Fruit fly (Drosophila melanogaster): ENCODE data around the gene CG34028.
A peak's percentile ranks its signal among the peaks of the same experiment; 100 is the strongest.

Gene CG34028

DNA sequence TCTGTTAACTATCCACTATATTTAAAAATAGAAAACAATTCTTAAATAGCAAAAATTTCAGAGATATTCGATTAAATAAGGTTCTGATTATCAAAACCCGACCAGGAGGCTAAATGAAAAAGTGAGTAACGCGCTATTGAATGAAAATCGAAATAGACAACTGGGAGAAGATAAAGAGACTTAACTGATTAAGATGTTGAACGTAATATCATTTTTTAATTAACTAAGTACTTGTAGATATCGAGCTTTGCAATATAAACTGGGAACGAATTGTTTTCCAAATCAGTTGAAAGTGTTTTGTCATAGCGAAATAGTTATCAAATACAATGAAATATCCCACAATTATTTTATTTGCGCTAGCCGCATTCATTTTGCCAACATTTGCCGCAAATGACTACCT, 22.2 kb downstream of the CG34028 start, which contains the start of gene CG34026:
TSS of gene CG34026 (plus strand) at position 301 of the 400 bp plus-strand sequence.
- TF ChIP-seq ey (GFP tag; optimal IDR thresholded peaks at IDR 0.05) (no peak), Hnf4 (GFP tag; optimal IDR thresholded peaks at IDR 0.05) (no peak), Myc (optimal IDR thresholded peaks at IDR 0.05) (no peak), sv (GFP tag; optimal IDR thresholded peaks at IDR 0.05) (no peak), Mio (GFP tag; optimal IDR thresholded peaks at IDR 0.05) (no peak), Hr78 (GFP tag; optimal IDR thresholded peaks at IDR 0.05) (no peak), N (GFP tag; optimal IDR thresholded peaks at IDR 0.05) (no peak), lola (GFP tag; optimal IDR thresholded peaks at IDR 0.05) (no peak), dsf (GFP tag; optimal IDR thresholded peaks at IDR 0.05; ENCODE audit: borderline replicate concordance) (no peak), rgr (GFP tag; optimal IDR thresholded peaks at IDR 0.05) (no peak), dl (GFP tag; optimal IDR thresholded peaks at IDR 0.05; ENCODE audit: insufficient read depth in 1 of 2, partially characterized antibody in 2 of 2) (no peak), Jra (GFP tag; optimal IDR thresholded peaks at IDR 0.05) (no peak), OdsH (GFP tag; optimal IDR thresholded peaks at IDR 0.05) (no peak), sage (GFP tag; optimal IDR thresholded peaks at IDR 0.05) (no peak), tai (GFP tag; optimal IDR thresholded peaks at IDR 0.05) (no peak)

DNA sequence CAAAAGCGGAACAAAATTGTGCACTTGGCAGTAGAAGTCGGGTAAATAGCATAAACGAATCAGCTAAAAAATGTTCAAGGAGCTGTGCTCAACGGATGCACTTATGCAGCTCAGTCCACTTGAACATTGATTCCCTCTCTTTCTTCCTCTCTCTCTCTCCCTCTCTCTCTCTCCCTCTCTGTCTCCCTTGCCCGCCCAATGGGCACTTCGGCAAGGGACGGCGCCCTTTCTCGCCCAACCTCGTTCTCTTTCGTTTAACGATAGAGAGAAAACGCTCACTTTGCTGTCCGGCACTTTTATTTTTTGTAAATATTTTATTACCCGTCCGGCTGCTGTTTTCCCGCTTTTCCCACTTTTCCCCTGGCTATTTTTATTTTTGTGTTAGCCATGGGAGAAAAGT, 33.1 kb downstream of the CG34028 start:
- TF ChIP-seq psq (GFP tag; optimal IDR thresholded peaks at IDR 0.05) = no peak

DNA sequence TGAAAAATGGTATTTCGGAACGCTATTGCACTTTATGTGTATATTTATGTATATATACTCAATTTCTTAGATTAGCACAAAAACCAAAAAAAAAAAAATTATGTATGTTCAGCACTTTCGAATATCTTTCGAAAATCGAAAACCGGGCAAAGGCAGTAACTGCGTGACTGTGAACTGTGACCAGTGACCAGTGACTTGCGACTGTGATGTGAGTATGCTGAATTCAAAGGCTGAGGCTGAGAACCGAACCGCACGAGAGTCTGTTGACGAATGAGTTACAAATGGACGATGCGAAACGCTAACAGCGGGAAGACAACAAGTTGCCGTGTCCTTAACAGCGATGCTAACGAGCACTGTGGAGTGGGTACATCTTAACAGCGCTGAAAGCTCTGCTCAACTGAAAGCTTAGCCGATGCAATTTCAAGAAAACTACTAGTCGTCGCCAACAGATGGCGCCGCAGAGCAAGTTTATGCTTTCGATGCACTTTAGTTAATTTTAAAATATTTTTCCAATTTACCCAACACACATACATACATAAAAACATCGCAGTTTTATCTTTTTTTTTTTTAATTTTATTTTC, 39.3 kb downstream of the CG34028 start, which contains the start of gene CG32700:
TSS of gene CG32700 (minus strand) at position 274 of the 581 bp plus-strand sequence.
- TF ChIP-seq Dfd (GFP tag; optimal IDR thresholded peaks at IDR 0.05) (no peak), Mio (GFP tag; optimal IDR thresholded peaks at IDR 0.05) (no peak), CG9705 (GFP tag; optimal IDR thresholded peaks at IDR 0.05) (no peak), pan (optimal IDR thresholded peaks at IDR 0.05) (no peak), N (GFP tag; optimal IDR thresholded peaks at IDR 0.05) (no peak), Hr78 (GFP tag; optimal IDR thresholded peaks at IDR 0.05) (no peak), brk (GFP tag; optimal IDR thresholded peaks at IDR 0.05) (peak; percentile 22), tai (GFP tag; optimal IDR thresholded peaks at IDR 0.05) (no peak), Hr83 (GFP tag; optimal IDR thresholded peaks at IDR 0.05; ENCODE audit: poor library complexity, severe bottlenecking) (peak; percentile 14)

DNA sequence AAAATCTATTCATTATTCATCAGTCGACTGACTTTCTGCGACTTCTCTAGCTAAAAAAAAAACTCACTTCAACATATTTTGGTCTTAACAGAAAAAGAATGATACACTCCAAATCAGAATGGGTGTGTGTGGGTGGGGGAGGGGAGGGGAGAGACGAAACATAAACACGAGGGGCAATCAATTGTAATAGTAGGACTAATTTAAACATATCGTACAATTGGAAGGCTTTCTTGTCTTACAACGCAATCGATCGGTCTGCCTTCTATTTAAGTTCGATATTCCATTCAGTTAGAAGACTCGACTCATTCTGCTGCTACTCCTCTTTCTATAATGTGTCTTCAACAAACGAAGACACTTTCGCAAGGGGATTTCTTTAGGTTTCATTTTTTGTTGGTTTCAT, 39.9 kb downstream of the CG34028 start:
- TF ChIP-seq foxo (GFP tag; optimal IDR thresholded peaks at IDR 0.05) (no peak), GATAd (GFP tag; optimal IDR thresholded peaks at IDR 0.05) (no peak), dsf (GFP tag; optimal IDR thresholded peaks at IDR 0.05; ENCODE audit: borderline replicate concordance) (no peak), OdsH (GFP tag; optimal IDR thresholded peaks at IDR 0.05) (no peak), CG32264 (GFP tag; optimal IDR thresholded peaks at IDR 0.05) (no peak), Myc (optimal IDR thresholded peaks at IDR 0.05) (no peak), Vsx2 (GFP tag; optimal IDR thresholded peaks at IDR 0.05; ENCODE audit: partially characterized antibody) (no peak), brk (GFP tag; optimal IDR thresholded peaks at IDR 0.05) (no peak), Hnf4 (GFP tag; optimal IDR thresholded peaks at IDR 0.05) (no peak), Hr78 (GFP tag; optimal IDR thresholded peaks at IDR 0.05) (no peak), CrebA (GFP tag; optimal IDR thresholded peaks at IDR 0.05; ENCODE audit: borderline replicate concordance) (no peak), fru (GFP tag; optimal IDR thresholded peaks at IDR 0.05) (no peak), br (GFP tag; optimal IDR thresholded peaks at IDR 0.05) (no peak)

DNA sequence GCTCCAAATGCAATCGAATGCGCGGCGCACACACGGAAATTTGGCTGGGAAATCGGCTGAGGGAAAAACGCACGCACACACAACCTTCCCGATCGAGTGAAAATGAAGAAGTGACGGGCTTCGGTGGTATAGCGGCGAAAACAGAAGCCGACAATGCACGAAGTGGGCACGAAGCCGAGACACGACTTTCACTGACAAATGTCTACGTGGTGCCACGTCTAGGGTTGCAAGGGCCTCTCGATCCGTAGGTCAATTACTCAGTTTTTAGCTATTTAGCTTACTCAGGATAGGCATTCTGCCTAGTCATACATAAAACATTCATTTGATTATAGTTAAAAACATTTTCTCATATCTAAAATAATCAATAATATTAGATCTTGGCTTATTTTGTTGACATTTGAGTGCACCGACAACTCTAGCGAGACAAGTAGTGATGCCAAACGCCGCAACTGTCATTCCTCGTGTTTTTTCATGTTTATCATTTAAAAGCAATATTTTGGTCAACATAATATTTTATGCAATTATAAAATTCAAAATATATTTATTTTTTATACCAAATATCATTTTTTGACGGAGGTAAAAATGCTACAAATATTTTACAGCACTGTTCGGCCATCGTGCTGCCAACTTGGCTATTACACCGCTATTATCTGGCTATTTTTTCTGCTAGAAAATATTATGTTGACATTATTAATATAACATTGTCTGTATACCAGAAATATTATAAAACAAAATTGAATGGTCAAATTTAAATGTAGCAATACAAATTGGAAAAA, 42.4 kb downstream of the CG34028 start:
- TF ChIP-seq Vsx2 (GFP tag; optimal IDR thresholded peaks at IDR 0.05; ENCODE audit: partially characterized antibody) = no peak
- peak; percentile 76 for TF ChIP-seq dmrt93B (GFP tag; optimal IDR thresholded peaks at IDR 0.05)
- TF ChIP-seq Dif (GFP tag; optimal IDR thresholded peaks at IDR 0.05; ENCODE audit: partially characterized antibody) = peak; percentile 24
- peak; percentile 81 for TF ChIP-seq sage (GFP tag; optimal IDR thresholded peaks at IDR 0.05)
- peak; percentile 97 for TF ChIP-seq CrebA (GFP tag; optimal IDR thresholded peaks at IDR 0.05; ENCODE audit: borderline replicate concordance)
- TF ChIP-seq Dfd (GFP tag; optimal IDR thresholded peaks at IDR 0.05) = no peak
- TF ChIP-seq Abd-B (GFP tag; optimal IDR thresholded peaks at IDR 0.05) = no peak
- peak; percentile 87 for TF ChIP-seq OdsH (GFP tag; optimal IDR thresholded peaks at IDR 0.05)
- peak; percentile 93 for TF ChIP-seq h (GFP tag; optimal IDR thresholded peaks at IDR 0.05)
- TF ChIP-seq Sp1 (GFP tag; optimal IDR thresholded peaks at IDR 0.05) = peak; percentile 90
- peak; percentile 81 for TF ChIP-seq psq (GFP tag; optimal IDR thresholded peaks at IDR 0.05)
- peak; percentile 63 for TF ChIP-seq Mio (GFP tag; optimal IDR thresholded peaks at IDR 0.05)
- no peak for TF ChIP-seq dl (GFP tag; optimal IDR thresholded peaks at IDR 0.05; ENCODE audit: insufficient read depth in 1 of 2, partially characterized antibody in 2 of 2)
- peak; percentile 86 for TF ChIP-seq br (GFP tag; optimal IDR thresholded peaks at IDR 0.05)
- no peak for TF ChIP-seq tai (GFP tag; optimal IDR thresholded peaks at IDR 0.05)
- TF ChIP-seq usp (GFP tag; optimal IDR thresholded peaks at IDR 0.05) = no peak
- TF ChIP-seq pan (optimal IDR thresholded peaks at IDR 0.05) = no peak
- peak; percentile 93 for TF ChIP-seq HLH106 (tag; optimal IDR thresholded peaks at IDR 0.05)
- TF ChIP-seq Rel (GFP tag; optimal IDR thresholded peaks at IDR 0.05) = peak; percentile 80
- TF ChIP-seq Rel (tag; optimal IDR thresholded peaks at IDR 0.05) = peak; percentile 78
- peak in 1 of 2 experiments; percentile 94 for TF ChIP-seq foxo (GFP tag; optimal IDR thresholded peaks at IDR 0.05)
- TF ChIP-seq woc (GFP tag; optimal IDR thresholded peaks at IDR 0.05) = peak; percentile 84
- TF ChIP-seq dsf (GFP tag; optimal IDR thresholded peaks at IDR 0.05; ENCODE audit: borderline replicate concordance) = peak; percentile 27
- TF ChIP-seq Hr83 (GFP tag; optimal IDR thresholded peaks at IDR 0.05; ENCODE audit: poor library complexity, severe bottlenecking) = peak; percentile 75
- peak; percentile 92 for TF ChIP-seq rgr (GFP tag; optimal IDR thresholded peaks at IDR 0.05)

All from whole organism, wandering third instar larva.